Fruit fly (Drosophila melanogaster) whole organism, pupa: ENCODE measurements around the gene CG10996.
A peak's percentile ranks its signal among the peaks of the same experiment; 100 is the strongest.

Source experiments
- CG10348 ChIP-seq: fragments of 200-800 bp; sonication (Bioruptor generic); IDR thresholded peaks from 2 replicates; pipeline ENCODE4 v1.3.6; 2022; ENCODE audit warnings: missing biosample characterization, missing genetic modification characterization
- CG12605 ChIP-seq: fragments of 200-800 bp; sonication (Bioruptor generic); IDR thresholded peaks from 2 replicates; pipeline ENCODE4 v1.3.6; 2022; ENCODE audit warnings: missing biosample characterization, missing genetic modification characterization
- CG13204 ChIP-seq: fragments of 200-800 bp; sonication (Bioruptor generic); optimal IDR thresholded peaks from 2 replicates; lab custom pipeline; 2018; ENCODE audit warnings: missing biosample characterization, mild to moderate bottlenecking, missing genetic modification characterization, moderate library complexity
- CG14655 ChIP-seq: fragments of 200-800 bp; sonication (Bioruptor generic); optimal IDR thresholded peaks from 3 replicates; lab custom pipeline; 2017; ENCODE audit warnings: mild to moderate bottlenecking, missing biosample characterization, missing genetic modification reagents, missing genetic modification characterization
- CG15710 ChIP-seq: fragments of 200-800 bp; sonication (Bioruptor generic); optimal IDR thresholded peaks from 2 replicates; lab custom pipeline; 2018; ENCODE audit warnings: missing biosample characterization, mild to moderate bottlenecking, missing genetic modification characterization, moderate library complexity
- CG17806 ChIP-seq: fragments of 200-800 bp; sonication (Bioruptor generic); optimal IDR thresholded peaks from 2 replicates; lab custom pipeline; 2018; ENCODE audit warnings: missing biosample characterization, mild to moderate bottlenecking, missing genetic modification characterization, moderate library complexity
- CG32121 ChIP-seq: fragments of 200-800 bp; sonication (Bioruptor generic); IDR thresholded peaks from 2 replicates; pipeline ENCODE4 v1.3.6; 2022; ENCODE audit warnings: missing biosample characterization, missing genetic modification characterization
- CG34367 ChIP-seq: fragments of 200-800 bp; sonication (Bioruptor generic); optimal IDR thresholded peaks from 2 replicates; lab custom pipeline; 2018; ENCODE audit warnings: missing biosample characterization, mild to moderate bottlenecking, missing genetic modification characterization
- CG4496 ChIP-seq: fragments of 200-800 bp; sonication (Bioruptor generic); IDR thresholded peaks from 3 replicates; pipeline ENCODE4 v1.3.6; 2022; ENCODE audit warnings: missing biosample characterization, missing genetic modification characterization
- CG8159 ChIP-seq: fragments of 200-800 bp; sonication (Bioruptor generic); optimal IDR thresholded peaks from 3 replicates; lab custom pipeline; 2018; ENCODE audit warnings: missing biosample characterization, mild to moderate bottlenecking, missing genetic modification characterization, moderate library complexity
- CG8301 ChIP-seq: fragments of 200-800 bp; sonication (Bioruptor generic); optimal IDR thresholded peaks from 2 replicates; lab custom pipeline; 2018; ENCODE audit warnings: missing biosample characterization, mild to moderate bottlenecking, missing genetic modification characterization
- CG9948 ChIP-seq: fragments of 200-800 bp; sonication (Bioruptor generic); optimal IDR thresholded peaks from 2 replicates; lab custom pipeline; 2018; ENCODE audit warnings: missing biosample characterization, mild to moderate bottlenecking, missing genetic modification characterization, moderate library complexity
- D1 ChIP-seq: fragments of 200-800 bp; sonication (Bioruptor generic); optimal IDR thresholded peaks from 2 replicates; lab custom pipeline; 2018; ENCODE audit warnings: missing biosample characterization, mild to moderate bottlenecking, missing genetic modification characterization, moderate library complexity
- EcR ChIP-seq: fragments of 200-800 bp; sonication (Bioruptor generic); optimal IDR thresholded peaks from 3 replicates; lab custom pipeline; 2019; ENCODE audit warnings: missing biosample characterization, missing genetic modification characterization, mild to moderate bottlenecking, moderate library complexity, missing genetic modification reagents
- Ets98B ChIP-seq: fragments of 200-800 bp; sonication (Bioruptor generic); IDR thresholded peaks from 2 replicates; pipeline ENCODE4 v1.3.6; 2022; ENCODE audit warnings: missing biosample characterization, missing genetic modification characterization
- Pif1A ChIP-seq: fragments of 200-800 bp; sonication (Bioruptor generic); optimal IDR thresholded peaks from 3 replicates; lab custom pipeline; 2016; ENCODE audit warnings: missing biosample characterization, missing genetic modification characterization
- Pif1B ChIP-seq: fragments of 200-800 bp; sonication (Bioruptor generic); optimal IDR thresholded peaks from 3 replicates; lab custom pipeline; 2016; ENCODE audit warnings: missing biosample characterization, missing genetic modification characterization
- Snoo ChIP-seq: fragments of 200-800 bp; sonication (Bioruptor generic); optimal IDR thresholded peaks from 3 replicates; lab custom pipeline; 2017; ENCODE audit warnings: missing biosample characterization, mild to moderate bottlenecking, missing genetic modification characterization, inconsistent platforms
- fd96Ca ChIP-seq: fragments of 200-800 bp; sonication (Bioruptor generic); IDR thresholded peaks from 3 replicates; pipeline ENCODE4 v1.3.6; 2022; ENCODE audit warnings: missing biosample characterization, missing genetic modification characterization
- gl ChIP-seq: fragments of 200-800 bp; sonication (Bioruptor generic); optimal IDR thresholded peaks from 2 replicates; lab custom pipeline; 2018; ENCODE audit warnings: missing biosample characterization, mild to moderate bottlenecking, missing genetic modification characterization
- rn ChIP-seq: fragments of 200-800 bp; sonication (Bioruptor generic); IDR thresholded peaks from 2 replicates; pipeline ENCODE4 v1.3.6; 2022; ENCODE audit warnings: missing biosample characterization, missing genetic modification characterization

CG10996 gene

DNA sequence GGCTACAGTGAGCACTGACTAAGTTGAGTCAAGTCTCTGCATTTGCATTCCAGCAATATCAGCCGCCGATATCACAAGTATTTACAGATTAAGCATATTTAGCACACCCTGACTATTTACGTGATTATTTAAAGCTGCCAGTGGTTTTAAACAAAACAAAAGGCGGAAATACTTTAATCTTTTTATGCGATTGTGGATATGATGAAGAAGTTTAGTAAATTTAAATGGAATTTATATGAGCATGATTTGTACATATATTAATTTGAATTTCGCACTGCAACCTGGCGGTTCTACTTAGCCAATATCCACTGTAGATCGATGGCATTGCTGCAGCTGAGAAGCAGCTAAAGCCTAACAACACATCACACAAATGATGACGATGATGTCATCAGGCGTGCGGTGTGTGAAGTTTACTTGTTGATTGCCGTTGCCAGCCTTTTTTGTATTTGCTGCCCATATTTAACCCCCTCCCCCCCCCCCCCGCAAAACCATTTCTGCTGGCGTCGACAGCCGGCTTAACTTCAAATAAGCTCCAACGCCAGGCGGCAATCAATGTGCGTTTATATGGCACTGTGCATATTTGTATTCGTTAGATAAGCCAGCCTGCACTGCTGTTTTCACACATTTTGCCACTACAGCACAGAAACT lies 18.2 kb upstream of the CG10996 start:
- peak; percentile 72 for TF ChIP-seq CG9948
- TF ChIP-seq EcR (GFP tag; lab: Kevin White, UChicago), result no peak
- peak; percentile 59 for TF ChIP-seq CG17806 (tag; lab: Kevin White, UChicago)
- TF ChIP-seq Pif1B, result peak; percentile 38
- TF ChIP-seq CG34367 (tag; lab: Kevin White, UChicago), result peak; percentile 58
- TF ChIP-seq gl (tag; lab: Kevin White, UChicago), result no peak
- TF ChIP-seq Ets98B (GFP tag; lab: Robert Waterston, UW), result peak; percentile 77; the same call in 1 of the 2 replicates
- peak; percentile 73 for TF ChIP-seq CG15710 (tag; lab: Kevin White, UChicago)
- TF ChIP-seq CG8159 (tag; lab: Kevin White, UChicago), result peak; percentile 76
- peak; percentile 89 for TF ChIP-seq CG14655 (GFP tag; lab: Kevin White, UChicago)
- peak; percentile 45; the same call in 2 of the 3 replicates for TF ChIP-seq CG4496 (GFP tag; lab: Robert Waterston, UW)
- peak; percentile 73 for TF ChIP-seq Pif1A (GFP tag; lab: Kevin White, UChicago)
- peak; percentile 58 for TF ChIP-seq CG10348
- TF ChIP-seq fd96Ca (GFP tag; lab: Robert Waterston, UW), result peak; percentile 80
- peak; percentile 31 for TF ChIP-seq CG13204 (GFP tag; lab: Kevin White, UChicago)
- peak; percentile 41; the same call in 1 of the 2 replicates for TF ChIP-seq rn (GFP tag; lab: Robert Waterston, UW)
- peak; percentile 52 for TF ChIP-seq D1 (tag; lab: Kevin White, UChicago)
- TF ChIP-seq CG12605 (GFP tag; lab: Robert Waterston, UW), result peak; percentile 52
- TF ChIP-seq Snoo (tag; lab: Kevin White, UChicago), result peak; percentile 71
- peak; percentile 77 for TF ChIP-seq CG32121 (GFP tag; lab: Robert Waterston, UW)
- peak; percentile 86 for TF ChIP-seq CG8301 (tag; lab: Kevin White, UChicago)
- TF ChIP-seq, all 21 proteins: peak for 19

DNA sequence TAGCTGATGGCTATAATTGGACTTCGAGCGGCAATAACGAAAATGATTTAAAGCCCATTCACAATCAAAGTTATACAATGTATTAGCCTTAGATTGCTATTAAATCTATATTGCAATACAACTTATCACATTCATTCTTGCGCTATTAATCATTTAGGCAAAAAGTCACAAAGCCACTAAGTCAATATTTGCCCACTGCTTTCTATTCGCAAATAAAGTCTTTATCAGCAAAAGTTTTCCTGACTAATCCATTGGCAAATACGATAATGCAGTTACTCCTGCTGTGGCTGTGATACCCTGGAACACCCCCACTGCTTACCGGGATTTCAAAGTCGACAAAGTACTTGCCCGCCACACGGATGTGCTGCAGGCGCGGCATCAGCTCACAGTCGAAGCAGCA lies 16.6 kb upstream of the CG10996 start:
- TF ChIP-seq CG14655 (GFP tag; lab: Kevin White, UChicago) (no peak), Snoo (tag; lab: Kevin White, UChicago) (no peak), fd96Ca (GFP tag; lab: Robert Waterston, UW) (no peak)

DNA sequence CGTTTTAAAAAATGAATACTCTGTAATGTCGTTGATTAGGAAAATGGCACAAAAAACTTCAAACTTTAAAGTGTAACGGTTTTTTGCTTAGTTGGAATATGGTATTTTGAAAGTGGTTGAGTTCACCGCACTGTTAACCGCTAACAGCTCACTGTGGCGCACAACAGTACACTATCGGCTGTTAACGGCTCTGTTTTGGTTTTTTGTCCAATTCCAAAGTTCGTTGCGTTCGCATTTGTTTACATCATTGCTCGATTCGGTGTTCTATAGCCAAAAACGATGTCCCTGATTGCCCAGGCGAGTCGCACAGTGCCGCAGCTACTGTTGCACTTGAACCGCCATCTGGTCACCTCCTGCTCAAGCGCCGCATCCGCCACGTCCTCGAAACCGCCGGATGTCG lies 14.0 kb upstream of the CG10996 start, which contains the start of gene CG11095:
TSS of gene CG11095 (plus strand) at position 205 of the 400 bp plus-strand sequence.
- no peak for TF ChIP-seq CG8301 (tag; lab: Kevin White, UChicago)
- TF ChIP-seq gl (tag; lab: Kevin White, UChicago), result peak; percentile 40
- TF ChIP-seq rn (GFP tag; lab: Robert Waterston, UW), result no peak
- TF ChIP-seq CG12605 (GFP tag; lab: Robert Waterston, UW), result peak; percentile 61
- TF ChIP-seq Snoo (tag; lab: Kevin White, UChicago), result no peak
- TF ChIP-seq CG14655 (GFP tag; lab: Kevin White, UChicago), result peak; percentile 13
- no peak for TF ChIP-seq CG17806 (tag; lab: Kevin White, UChicago)
- TF ChIP-seq D1 (tag; lab: Kevin White, UChicago), result no peak
- TF ChIP-seq CG10348, result no peak
- no peak for TF ChIP-seq CG8159 (tag; lab: Kevin White, UChicago)
- TF ChIP-seq Pif1B, result no peak
- no peak for TF ChIP-seq fd96Ca (GFP tag; lab: Robert Waterston, UW)
- peak; percentile 44; the same call in 1 of the 3 replicates for TF ChIP-seq CG4496 (GFP tag; lab: Robert Waterston, UW)
- TF ChIP-seq Pif1A (GFP tag; lab: Kevin White, UChicago), result no peak
- TF ChIP-seq CG9948, result no peak
- peak; percentile 32; the same call in 1 of the 2 replicates for TF ChIP-seq Ets98B (GFP tag; lab: Robert Waterston, UW)
- TF ChIP-seq CG32121 (GFP tag; lab: Robert Waterston, UW), result no peak

dm6 chrX:13805554-13805953 lies 8.1 kb upstream of the CG10996 start:
- peak; percentile 54; the same call in 1 of the 3 replicates for TF ChIP-seq CG4496 (GFP tag; lab: Robert Waterston, UW)
- no peak for TF ChIP-seq gl (tag; lab: Kevin White, UChicago)
- TF ChIP-seq CG14655 (GFP tag; lab: Kevin White, UChicago), result no peak
- no peak for TF ChIP-seq CG9948
- no peak for TF ChIP-seq CG13204 (GFP tag; lab: Kevin White, UChicago)
- TF ChIP-seq CG15710 (tag; lab: Kevin White, UChicago), result no peak

- TF ChIP-seq CG12605 (GFP tag; lab: Robert Waterston, UW) (no peak), CG10348 (no peak)
These were observed 7.0 kb upstream of the CG10996 start for dm6 chrX:13804398-13804797.

DNA sequence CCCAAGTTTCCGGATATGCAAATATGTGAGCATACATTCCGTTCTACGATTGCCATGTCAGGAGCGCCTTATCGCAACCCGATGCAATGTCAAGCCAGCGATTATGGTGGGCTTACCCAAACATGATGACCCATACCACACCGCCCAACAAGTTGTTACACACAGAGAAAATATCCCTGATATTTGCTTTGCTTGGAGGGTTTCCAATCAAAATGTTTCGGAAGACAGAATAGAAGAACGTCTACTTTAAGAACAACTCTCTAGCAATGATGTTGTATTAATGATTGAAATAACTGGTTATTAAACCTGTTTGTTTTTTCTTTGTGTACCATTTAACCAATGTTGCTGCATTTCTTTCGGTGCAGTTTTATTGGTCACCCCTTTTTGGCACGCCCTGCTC lies 3.2 kb upstream of the CG10996 start:
- TF ChIP-seq CG34367 (tag; lab: Kevin White, UChicago) (no peak), CG10348 (no peak), D1 (tag; lab: Kevin White, UChicago) (no peak), CG15710 (tag; lab: Kevin White, UChicago) (no peak), fd96Ca (GFP tag; lab: Robert Waterston, UW) (0 out of 3 replicates have a peak, but pooled peaks have one; percentile 30), rn (GFP tag; lab: Robert Waterston, UW) (no peak), CG13204 (GFP tag; lab: Kevin White, UChicago) (no peak), Pif1A (GFP tag; lab: Kevin White, UChicago) (no peak), CG14655 (GFP tag; lab: Kevin White, UChicago) (no peak), EcR (GFP tag; lab: Kevin White, UChicago) (no peak), Ets98B (GFP tag; lab: Robert Waterston, UW) (no peak), Pif1B (no peak), CG12605 (GFP tag; lab: Robert Waterston, UW) (no peak), CG8159 (tag; lab: Kevin White, UChicago) (no peak), CG4496 (GFP tag; lab: Robert Waterston, UW) (peak; percentile 48; the same call in 1 of the 3 replicates), Snoo (tag; lab: Kevin White, UChicago) (no peak), CG17806 (tag; lab: Kevin White, UChicago) (no peak), CG32121 (GFP tag; lab: Robert Waterston, UW) (no peak)
